Fruit fly (Drosophila melanogaster) S2 (cell line): Measurements from ENCODE around the gene Dred.

ENCODE experiments used
- CG8478 ChIP-seq: fragments of >200 bp; optimal IDR thresholded peaks from 2 replicates; lab custom pipeline; 2018
- CTCF ChIP-seq, 2 experiments: fragments of >200 bp; optimal IDR thresholded peaks; 2 replicates each; lab custom pipeline; 2018

dm6 chr3L:19525736-19526135 is 18.3 kb downstream of the Dred start:
- no peak for TF ChIP-seq CG8478 (lab: Kevin White, UChicago)
- no peak for TF ChIP-seq CTCF (optimal IDR thresholded peaks at IDR 0.05; lab: Kevin White, UChicago)
